Worm (Caenorhabditis elegans) whole organism, mixed stage, embryonic: ENCODE results near the gene selt-1.1.

ENCODE experiments used
- M03D4.4 ChIP-seq: sonication (generic microtip); optimal IDR thresholded peaks from 2 replicates; lab custom pipeline; 2017; ENCODE audit warnings: mild to moderate bottlenecking, missing genetic modification characterization, missing compliant biosample characterization
- bed-3 ChIP-seq: fragments of 200-800 bp; sonication (Bioruptor generic); optimal IDR thresholded peaks from 3 replicates; lab custom pipeline; 2018; ENCODE audit warnings: mild to moderate bottlenecking, missing genetic modification characterization, moderate library complexity, missing compliant biosample characterization
- ceh-39 ChIP-seq: fragments of 150-350 bp; optimal IDR thresholded peaks from 2 replicates; lab custom pipeline; 2014; ENCODE audit warnings: missing biosample characterization, missing genetic modification characterization
- ceh-43 ChIP-seq: fragments of 200-800 bp; sonication (Bioruptor generic); optimal IDR thresholded peaks from 2 replicates; lab custom pipeline; 2018; ENCODE audit warnings: mild to moderate bottlenecking, missing genetic modification characterization, moderate library complexity, missing compliant biosample characterization
- ceh-83 ChIP-seq: fragments of 200-800 bp; sonication (Bioruptor generic); optimal IDR thresholded peaks from 2 replicates; lab custom pipeline; 2018; ENCODE audit warnings: mild to moderate bottlenecking, missing genetic modification characterization, missing compliant biosample characterization
- ces-1 ChIP-seq: fragments of 150-350 bp; optimal IDR thresholded peaks from 2 replicates; lab custom pipeline; 2014; ENCODE audit warnings: missing biosample characterization, missing genetic modification reagents, missing genetic modification characterization
- cnd-1 ChIP-seq: fragments of 200-800 bp; sonication (Bioruptor generic); optimal IDR thresholded peaks from 2 replicates; lab custom pipeline; 2018; ENCODE audit warnings: mild to moderate bottlenecking, missing genetic modification characterization, missing compliant biosample characterization
- drap-1 ChIP-seq: fragments of 200-800 bp; sonication (Bioruptor generic); optimal IDR thresholded peaks from 3 replicates; lab custom pipeline; 2018; ENCODE audit warnings: mild to moderate bottlenecking, missing genetic modification characterization, missing compliant biosample characterization
- elt-1 ChIP-seq: sonication (generic microtip); optimal IDR thresholded peaks from 2 replicates; lab custom pipeline; 2017; ENCODE audit warnings: missing genetic modification characterization, mild to moderate bottlenecking, missing compliant biosample characterization, antibody characterized with exemption, moderate library complexity, borderline replicate concordance; ENCODE audit not compliant: insufficient read depth
- elt-3 ChIP-seq: fragments of 150-350 bp; optimal IDR thresholded peaks from 2 replicates; lab custom pipeline; 2014; ENCODE audit warnings: missing biosample characterization, missing genetic modification characterization
- flh-1 ChIP-seq: fragments of 200-800 bp; sonication (Bioruptor generic); optimal IDR thresholded peaks from 2 replicates; lab custom pipeline; 2018; ENCODE audit warnings: mild to moderate bottlenecking, missing genetic modification characterization, moderate library complexity, missing compliant biosample characterization
- hlh-1 ChIP-seq: fragments of 150-350 bp; optimal IDR thresholded peaks from 2 replicates; lab custom pipeline; 2014; ENCODE audit warnings: missing biosample characterization, missing genetic modification reagents, missing genetic modification characterization
- lin-13 ChIP-seq: fragments of 150-350 bp; optimal IDR thresholded peaks from 2 replicates; lab custom pipeline; 2014; ENCODE audit warnings: missing biosample characterization, missing genetic modification characterization
- lin-32 ChIP-seq: fragments of 200-800 bp; sonication (Bioruptor generic); optimal IDR thresholded peaks from 2 replicates; lab custom pipeline; 2018; ENCODE audit warnings: mild to moderate bottlenecking, missing genetic modification characterization, missing compliant biosample characterization
- lsy-2 ChIP-seq: fragments of 150-350 bp; optimal IDR thresholded peaks from 2 replicates; lab custom pipeline; 2014; ENCODE audit warnings: missing biosample characterization, missing genetic modification characterization
- mab-5 ChIP-seq: fragments of 150-350 bp; optimal IDR thresholded peaks from 2 replicates; lab custom pipeline; 2014; ENCODE audit warnings: missing biosample characterization, missing genetic modification characterization
- mep-1 ChIP-seq: fragments of 150-350 bp; optimal IDR thresholded peaks from 2 replicates; lab custom pipeline; 2017; ENCODE audit warnings: missing biosample characterization, missing genetic modification reagents, missing genetic modification characterization, inconsistent platforms
- mls-2 ChIP-seq: sonication (generic microtip); optimal IDR thresholded peaks from 2 replicates; lab custom pipeline; 2016; ENCODE audit warnings: mild to moderate bottlenecking, missing genetic modification characterization, moderate library complexity, missing compliant biosample characterization
- nhr-12 ChIP-seq: fragments of 150-350 bp; optimal IDR thresholded peaks from 2 replicates; lab custom pipeline; 2014; ENCODE audit warnings: missing biosample characterization, missing genetic modification characterization
- nhr-237 ChIP-seq: fragments of 150-350 bp; optimal IDR thresholded peaks from 2 replicates; lab custom pipeline; 2014; ENCODE audit warnings: missing biosample characterization, missing genetic modification characterization
- nhr-28 ChIP-seq: fragments of 150-350 bp; optimal IDR thresholded peaks from 2 replicates; lab custom pipeline; 2014; ENCODE audit warnings: missing biosample characterization, missing genetic modification characterization
- nhr-76 ChIP-seq: sonication (generic microtip); optimal IDR thresholded peaks from 2 replicates; lab custom pipeline; 2017; ENCODE audit warnings: missing biosample characterization, missing genetic modification characterization
- pha-4 ChIP-seq: fragments of 150-350 bp; optimal IDR thresholded peaks from 2 replicates; lab custom pipeline; 2018; ENCODE audit warnings: missing biosample characterization, missing genetic modification reagents, missing genetic modification characterization
- sem-2 ChIP-seq: fragments of 200-800 bp; sonication (Bioruptor generic); optimal IDR thresholded peaks from 2 replicates; lab custom pipeline; 2018; ENCODE audit warnings: mild to moderate bottlenecking, missing genetic modification characterization, missing compliant biosample characterization
- snpc-4 ChIP-seq: fragments of 150-350 bp; optimal IDR thresholded peaks from 2 replicates; lab custom pipeline; 2014; ENCODE audit warnings: missing biosample characterization, missing genetic modification characterization
- sptf-1 ChIP-seq: sonication (generic microtip); optimal IDR thresholded peaks from 2 replicates; lab custom pipeline; 2017; ENCODE audit warnings: mild to moderate bottlenecking, missing genetic modification characterization, moderate library complexity, missing compliant biosample characterization
- tbx-8 ChIP-seq: fragments of 200-800 bp; sonication (Bioruptor generic); optimal IDR thresholded peaks from 2 replicates; lab custom pipeline; 2018; ENCODE audit warnings: mild to moderate bottlenecking, missing genetic modification characterization, moderate library complexity, missing compliant biosample characterization
- unc-120 ChIP-seq: sonication (generic microtip); optimal IDR thresholded peaks from 2 replicates; lab custom pipeline; 2017; ENCODE audit warnings: missing genetic modification characterization, missing compliant biosample characterization; ENCODE audit not compliant: poor library complexity, severe bottlenecking
- unc-39 ChIP-seq: fragments of 150-350 bp; optimal IDR thresholded peaks from 2 replicates; lab custom pipeline; 2014; ENCODE audit warnings: missing biosample characterization, missing genetic modification characterization
- unc-62 ChIP-seq: fragments of 150-350 bp; optimal IDR thresholded peaks from 2 replicates; lab custom pipeline; 2014; ENCODE audit warnings: missing biosample characterization, missing genetic modification reagents, missing genetic modification characterization
- ztf-11 ChIP-seq: fragments of 150-350 bp; optimal IDR thresholded peaks from 2 replicates; lab custom pipeline; 2014; ENCODE audit warnings: missing biosample characterization, missing genetic modification characterization

selt-1.1 gene

DNA sequence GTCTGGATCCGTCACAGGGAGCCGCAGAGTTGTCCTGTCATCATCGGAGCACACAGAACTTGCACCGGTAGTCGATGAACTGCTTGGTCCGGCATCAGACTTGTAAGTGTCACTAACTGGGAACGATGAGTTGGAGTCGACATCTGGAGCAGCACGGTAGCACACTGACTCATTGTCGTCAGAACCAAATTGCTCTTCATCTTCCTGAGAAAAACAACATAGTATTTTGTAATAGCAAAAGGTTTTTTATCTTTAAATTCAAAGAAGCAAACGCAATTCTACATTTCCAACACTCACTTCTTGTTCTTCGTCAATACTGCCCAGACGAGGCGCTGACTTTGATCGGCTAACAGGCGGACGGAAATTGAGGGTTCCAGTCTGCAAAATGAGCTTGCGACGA is 44.2 kb upstream of the selt-1.1 start:
- TF ChIP-seq nhr-28 (tag; lab: Kevin White, UChicago) (no peak), sem-2 (no peak), snpc-4 (tag; lab: Kevin White, UChicago) (no peak), ceh-43 (GFP tag; lab: Kevin White, UChicago) (no peak), nhr-12 (tag; lab: Kevin White, UChicago) (no peak), lin-13 (tag; lab: Kevin White, UChicago) (no peak), ceh-39 (tag; lab: Kevin White, UChicago) (no peak), ceh-83 (GFP tag; lab: Kevin White, UChicago) (no peak)

ce11 chrX:11585894-11586293 is 39.6 kb upstream of the selt-1.1 start:
- TF ChIP-seq nhr-28 (tag; lab: Kevin White, UChicago) (no peak), snpc-4 (tag; lab: Kevin White, UChicago) (no peak), ceh-43 (GFP tag; lab: Kevin White, UChicago) (no peak), M03D4.4 (no peak), mep-1 (no peak), nhr-12 (tag; lab: Kevin White, UChicago) (no peak), lsy-2 (tag; lab: Kevin White, UChicago) (no peak), sptf-1 (tag; lab: Kevin White, UChicago) (no peak)

DNA sequence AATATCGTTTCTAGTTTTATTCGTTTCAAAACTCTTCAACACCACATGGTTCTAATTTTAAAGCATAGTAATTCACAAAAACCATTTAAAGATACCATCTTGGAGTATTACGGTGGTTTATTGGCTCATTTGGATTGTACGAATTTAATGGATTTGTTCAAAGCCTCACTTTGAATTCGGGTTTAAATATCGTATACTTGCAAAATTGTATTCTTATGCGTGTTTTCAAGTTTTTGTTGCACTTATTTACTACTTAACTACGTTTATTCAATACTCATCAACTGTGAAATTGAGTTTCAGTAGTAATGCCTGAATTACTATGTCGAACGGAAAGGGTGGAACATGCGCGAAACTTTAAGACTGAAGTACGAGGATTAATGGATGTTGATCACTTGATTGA is 39.1 kb upstream of the selt-1.1 start, which contains the start of gene abts-2:
Gene abts-2 (plus strand): TSS at position 301 of the 400 bp plus-strand sequence.
- TF ChIP-seq hlh-1 (tag; lab: Kevin White, UChicago) (no peak), tbx-8 (GFP tag; lab: Kevin White, UChicago) (no peak), unc-120 (tag; lab: Kevin White, UChicago) (no peak), pha-4 (tag; lab: Kevin White, UChicago) (no peak), nhr-76 (tag; lab: Kevin White, UChicago) (no peak), ztf-11 (no peak), nhr-28 (tag; lab: Kevin White, UChicago) (no peak), cnd-1 (tag; lab: Kevin White, UChicago) (no peak), elt-3 (tag; lab: Kevin White, UChicago) (no peak), lin-32 (GFP tag; lab: Kevin White, UChicago) (no peak), unc-39 (tag; lab: Kevin White, UChicago) (no peak), ceh-43 (GFP tag; lab: Kevin White, UChicago) (no peak), sptf-1 (tag; lab: Kevin White, UChicago) (no peak), lin-13 (tag; lab: Kevin White, UChicago) (no peak), ceh-39 (tag; lab: Kevin White, UChicago) (no peak), mls-2 (tag; lab: Kevin White, UChicago) (no peak)

ce11 chrX:11576429-11577088 is 30.3 kb upstream of the selt-1.1 start:
- TF ChIP-seq elt-1 (tag; lab: Kevin White, UChicago) (no peak), unc-120 (tag; lab: Kevin White, UChicago) (peak; percentile 55), tbx-8 (GFP tag; lab: Kevin White, UChicago) (no peak), lsy-2 (tag; lab: Kevin White, UChicago) (no peak), M03D4.4 (no peak), nhr-237 (tag; lab: Kevin White, UChicago) (no peak), unc-62 (GFP tag; lab: Kevin White, UChicago) (peak; percentile 79), bed-3 (GFP tag; lab: Kevin White, UChicago) (no peak), ceh-83 (GFP tag; lab: Kevin White, UChicago) (no peak), snpc-4 (tag; lab: Kevin White, UChicago) (no peak), elt-3 (tag; lab: Kevin White, UChicago) (no peak), ces-1 (no peak), sem-2 (no peak), ceh-39 (tag; lab: Kevin White, UChicago) (no peak), cnd-1 (tag; lab: Kevin White, UChicago) (no peak), nhr-28 (tag; lab: Kevin White, UChicago) (no peak), drap-1 (GFP tag; lab: Kevin White, UChicago) (peak; percentile 7), ceh-43 (GFP tag; lab: Kevin White, UChicago) (no peak), nhr-12 (tag; lab: Kevin White, UChicago) (no peak), hlh-1 (tag; lab: Kevin White, UChicago) (peak; percentile 53), flh-1 (no peak), mab-5 (tag; lab: Kevin White, UChicago) (no peak)
